Worm (Caenorhabditis elegans) whole organism, mixed stage, embryonic: Measurements from ENCODE around the gene puf-11.

ENCODE experiments used
- blmp-1 ChIP-seq: fragments of 150-350 bp; optimal IDR thresholded peaks from 2 replicates; lab custom pipeline; 2014; ENCODE audit warnings: missing biosample characterization, missing genetic modification characterization
- ceh-39 ChIP-seq: fragments of 150-350 bp; optimal IDR thresholded peaks from 2 replicates; lab custom pipeline; 2014; ENCODE audit warnings: missing biosample characterization, missing genetic modification characterization
- ceh-43 ChIP-seq: fragments of 200-800 bp; sonication (Bioruptor generic); optimal IDR thresholded peaks from 2 replicates; lab custom pipeline; 2018; ENCODE audit warnings: mild to moderate bottlenecking, missing genetic modification characterization, moderate library complexity, missing compliant biosample characterization
- ceh-83 ChIP-seq: fragments of 200-800 bp; sonication (Bioruptor generic); optimal IDR thresholded peaks from 2 replicates; lab custom pipeline; 2018; ENCODE audit warnings: mild to moderate bottlenecking, missing genetic modification characterization, missing compliant biosample characterization
- ces-1 ChIP-seq: fragments of 150-350 bp; optimal IDR thresholded peaks from 2 replicates; lab custom pipeline; 2014; ENCODE audit warnings: missing biosample characterization, missing genetic modification reagents, missing genetic modification characterization
- cnd-1 ChIP-seq: fragments of 200-800 bp; sonication (Bioruptor generic); optimal IDR thresholded peaks from 2 replicates; lab custom pipeline; 2018; ENCODE audit warnings: mild to moderate bottlenecking, missing genetic modification characterization, missing compliant biosample characterization
- elt-1 ChIP-seq: sonication (generic microtip); optimal IDR thresholded peaks from 2 replicates; lab custom pipeline; 2017; ENCODE audit warnings: missing genetic modification characterization, mild to moderate bottlenecking, missing compliant biosample characterization, antibody characterized with exemption, moderate library complexity, borderline replicate concordance; ENCODE audit not compliant: insufficient read depth
- elt-3 ChIP-seq: fragments of 150-350 bp; optimal IDR thresholded peaks from 2 replicates; lab custom pipeline; 2014; ENCODE audit warnings: missing biosample characterization, missing genetic modification characterization
- flh-1 ChIP-seq: fragments of 200-800 bp; sonication (Bioruptor generic); optimal IDR thresholded peaks from 2 replicates; lab custom pipeline; 2018; ENCODE audit warnings: mild to moderate bottlenecking, missing genetic modification characterization, moderate library complexity, missing compliant biosample characterization
- ham-2 ChIP-seq: fragments of 200-800 bp; sonication (Bioruptor generic); optimal IDR thresholded peaks from 2 replicates; lab custom pipeline; 2018; ENCODE audit warnings: mild to moderate bottlenecking, missing genetic modification characterization, missing compliant biosample characterization
- hlh-1 ChIP-seq: fragments of 150-350 bp; optimal IDR thresholded peaks from 2 replicates; lab custom pipeline; 2014; ENCODE audit warnings: missing biosample characterization, missing genetic modification reagents, missing genetic modification characterization
- lin-13 ChIP-seq: fragments of 150-350 bp; optimal IDR thresholded peaks from 2 replicates; lab custom pipeline; 2014; ENCODE audit warnings: missing biosample characterization, missing genetic modification characterization
- lin-32 ChIP-seq: fragments of 200-800 bp; sonication (Bioruptor generic); optimal IDR thresholded peaks from 2 replicates; lab custom pipeline; 2018; ENCODE audit warnings: mild to moderate bottlenecking, missing genetic modification characterization, missing compliant biosample characterization
- lsy-2 ChIP-seq: fragments of 150-350 bp; optimal IDR thresholded peaks from 2 replicates; lab custom pipeline; 2014; ENCODE audit warnings: missing biosample characterization, missing genetic modification characterization
- mab-5 ChIP-seq: fragments of 150-350 bp; optimal IDR thresholded peaks from 2 replicates; lab custom pipeline; 2014; ENCODE audit warnings: missing biosample characterization, missing genetic modification characterization
- mep-1 ChIP-seq: fragments of 150-350 bp; optimal IDR thresholded peaks from 2 replicates; lab custom pipeline; 2017; ENCODE audit warnings: missing biosample characterization, missing genetic modification reagents, missing genetic modification characterization, inconsistent platforms
- nhr-12 ChIP-seq: fragments of 150-350 bp; optimal IDR thresholded peaks from 2 replicates; lab custom pipeline; 2014; ENCODE audit warnings: missing biosample characterization, missing genetic modification characterization
- nhr-2 ChIP-seq: fragments of 150-350 bp; optimal IDR thresholded peaks from 2 replicates; lab custom pipeline; 2014; ENCODE audit warnings: missing biosample characterization, missing genetic modification characterization
- nhr-237 ChIP-seq: fragments of 150-350 bp; optimal IDR thresholded peaks from 2 replicates; lab custom pipeline; 2014; ENCODE audit warnings: missing biosample characterization, missing genetic modification characterization
- nhr-28 ChIP-seq: fragments of 150-350 bp; optimal IDR thresholded peaks from 2 replicates; lab custom pipeline; 2014; ENCODE audit warnings: missing biosample characterization, missing genetic modification characterization
- nhr-76 ChIP-seq: sonication (generic microtip); optimal IDR thresholded peaks from 2 replicates; lab custom pipeline; 2017; ENCODE audit warnings: missing biosample characterization, missing genetic modification characterization
- pha-4 ChIP-seq: fragments of 150-350 bp; optimal IDR thresholded peaks from 2 replicates; lab custom pipeline; 2018; ENCODE audit warnings: missing biosample characterization, missing genetic modification reagents, missing genetic modification characterization
- sem-2 ChIP-seq: fragments of 200-800 bp; sonication (Bioruptor generic); optimal IDR thresholded peaks from 2 replicates; lab custom pipeline; 2018; ENCODE audit warnings: mild to moderate bottlenecking, missing genetic modification characterization, missing compliant biosample characterization
- snpc-4 ChIP-seq: fragments of 150-350 bp; optimal IDR thresholded peaks from 2 replicates; lab custom pipeline; 2014; ENCODE audit warnings: missing biosample characterization, missing genetic modification characterization
- sptf-1 ChIP-seq: sonication (generic microtip); optimal IDR thresholded peaks from 2 replicates; lab custom pipeline; 2017; ENCODE audit warnings: mild to moderate bottlenecking, missing genetic modification characterization, moderate library complexity, missing compliant biosample characterization
- tbx-8 ChIP-seq: fragments of 200-800 bp; sonication (Bioruptor generic); optimal IDR thresholded peaks from 2 replicates; lab custom pipeline; 2018; ENCODE audit warnings: mild to moderate bottlenecking, missing genetic modification characterization, moderate library complexity, missing compliant biosample characterization
- unc-120 ChIP-seq: sonication (generic microtip); optimal IDR thresholded peaks from 2 replicates; lab custom pipeline; 2017; ENCODE audit warnings: missing genetic modification characterization, missing compliant biosample characterization; ENCODE audit not compliant: poor library complexity, severe bottlenecking
- unc-39 ChIP-seq: fragments of 150-350 bp; optimal IDR thresholded peaks from 2 replicates; lab custom pipeline; 2014; ENCODE audit warnings: missing biosample characterization, missing genetic modification characterization
- unc-62 ChIP-seq: fragments of 150-350 bp; optimal IDR thresholded peaks from 2 replicates; lab custom pipeline; 2014; ENCODE audit warnings: missing biosample characterization, missing genetic modification reagents, missing genetic modification characterization
- zip-8 ChIP-seq: fragments of 150-350 bp; optimal IDR thresholded peaks from 2 replicates; lab custom pipeline; 2014; ENCODE audit warnings: missing biosample characterization, missing genetic modification characterization
- ztf-11 ChIP-seq: fragments of 150-350 bp; optimal IDR thresholded peaks from 2 replicates; lab custom pipeline; 2014; ENCODE audit warnings: missing biosample characterization, missing genetic modification characterization

Gene puf-11

ce11 chrIV:6426089-6426715 is 4.8 kb downstream of the puf-11 start, which contains the start of gene acp-6:
TSS of gene acp-6 (minus strand) at chrIV:6426139.
- TF ChIP-seq lin-13 (no peak), ceh-43 (GFP tag; lab: Kevin White, UChicago) (no peak), lsy-2 (tag; lab: Kevin White, UChicago) (no peak), unc-62 (GFP tag; lab: Kevin White, UChicago) (no peak), cnd-1 (no peak), snpc-4 (tag; lab: Kevin White, UChicago) (no peak)

- TF ChIP-seq pha-4: no peak
- no peak for TF ChIP-seq lsy-2 (tag; lab: Kevin White, UChicago)
- TF ChIP-seq lin-13: no peak
- no peak for TF ChIP-seq snpc-4 (tag; lab: Kevin White, UChicago)
- TF ChIP-seq nhr-237: no peak
- TF ChIP-seq sem-2 (GFP tag; lab: Kevin White, UChicago): no peak
- no peak for TF ChIP-seq elt-3 (tag; lab: Kevin White, UChicago)
- no peak for TF ChIP-seq zip-8 (tag; lab: Kevin White, UChicago)
- TF ChIP-seq hlh-1 (tag; lab: Kevin White, UChicago): no peak
- TF ChIP-seq mep-1 (tag; lab: Kevin White, UChicago): no peak
- TF ChIP-seq unc-62 (GFP tag; lab: Kevin White, UChicago): no peak
- TF ChIP-seq sptf-1 (tag; lab: Kevin White, UChicago): no peak
- no peak for TF ChIP-seq flh-1
- TF ChIP-seq nhr-28 (tag; lab: Kevin White, UChicago): no peak
- TF ChIP-seq ces-1 (GFP tag; lab: Kevin White, UChicago): no peak
- TF ChIP-seq ham-2 (GFP tag; lab: Kevin White, UChicago): no peak
- TF ChIP-seq blmp-1: no peak
- no peak for TF ChIP-seq nhr-2 (tag; lab: Kevin White, UChicago)
Measured at ce11 chrIV:6427223-6427622, 5.8 kb downstream of the puf-11 start.

- TF ChIP-seq elt-3 (tag; lab: Kevin White, UChicago): no peak
- TF ChIP-seq cnd-1: no peak
- no peak for TF ChIP-seq lin-32 (GFP tag; lab: Kevin White, UChicago)
- no peak for TF ChIP-seq nhr-2 (tag; lab: Kevin White, UChicago)
- no peak for TF ChIP-seq unc-62 (GFP tag; lab: Kevin White, UChicago)
- TF ChIP-seq elt-1 (tag; lab: Kevin White, UChicago): no peak
- no peak for TF ChIP-seq nhr-76
- no peak for TF ChIP-seq mab-5 (tag; lab: Kevin White, UChicago)
- no peak for TF ChIP-seq nhr-12
- TF ChIP-seq flh-1: no peak
- no peak for TF ChIP-seq nhr-28 (tag; lab: Kevin White, UChicago)
- TF ChIP-seq ztf-11: no peak
- TF ChIP-seq blmp-1: no peak
- no peak for TF ChIP-seq sptf-1 (tag; lab: Kevin White, UChicago)
- TF ChIP-seq ham-2 (GFP tag; lab: Kevin White, UChicago): no peak
- TF ChIP-seq, all 35 proteins: peak for 0
Measured at ce11 chrIV:6431582-6431981, 10.2 kb downstream of the puf-11 start, which contains the start of gene acp-7. TSS of gene acp-7 (minus strand) at chrIV:6431682.

- TF ChIP-seq pha-4 (no peak), elt-3 (tag; lab: Kevin White, UChicago) (no peak), unc-62 (GFP tag; lab: Kevin White, UChicago) (no peak), blmp-1 (no peak)
Measured at ce11 chrIV:6432375-6432774, 11.0 kb downstream of the puf-11 start.

ce11 chrIV:6433424-6433823 is 12.0 kb downstream of the puf-11 start:
- TF ChIP-seq nhr-76 (no peak), cnd-1 (no peak), ceh-83 (GFP tag; lab: Kevin White, UChicago) (no peak), nhr-237 (no peak), unc-39 (tag; lab: Kevin White, UChicago) (no peak), ceh-39 (tag; lab: Kevin White, UChicago) (no peak), tbx-8 (no peak), elt-3 (tag; lab: Kevin White, UChicago) (no peak), elt-1 (tag; lab: Kevin White, UChicago) (no peak), pha-4 (no peak), zip-8 (tag; lab: Kevin White, UChicago) (no peak), nhr-2 (tag; lab: Kevin White, UChicago) (no peak), unc-62 (GFP tag; lab: Kevin White, UChicago) (no peak), unc-120 (tag; lab: Kevin White, UChicago) (no peak), lin-32 (GFP tag; lab: Kevin White, UChicago) (no peak), flh-1 (no peak), ham-2 (GFP tag; lab: Kevin White, UChicago) (no peak), sem-2 (GFP tag; lab: Kevin White, UChicago) (no peak)
